Fruit fly (Drosophila melanogaster): ENCODE results near the gene CG10132.
A peak's percentile ranks its signal among the peaks of the same experiment; 100 is the strongest.

Gene CG10132

DNA sequence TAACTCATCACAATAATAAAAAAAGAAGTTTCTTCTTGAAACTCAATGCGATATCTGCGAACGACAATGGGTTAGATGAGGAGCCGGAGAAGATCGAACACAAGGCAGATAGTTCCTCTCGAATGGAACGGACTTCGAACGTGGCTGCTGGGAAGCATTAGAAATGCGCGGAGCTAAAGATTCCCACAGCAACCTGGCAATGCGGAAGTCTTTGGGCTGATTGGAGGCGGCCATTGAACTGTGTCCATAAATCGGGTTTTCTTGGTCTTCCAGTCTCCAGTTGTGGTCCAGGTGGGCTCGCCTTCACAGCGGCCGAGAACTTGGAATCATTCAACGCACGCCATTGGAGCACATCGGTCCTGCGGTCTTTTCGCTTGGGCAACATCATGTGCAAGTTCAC, 21.7 kb downstream of the CG10132 start, which contains the start of gene CG13081:
TSS of gene CG13081 (plus strand) at position 301 of the 400 bp plus-strand sequence.
- TF ChIP-seq sv (GFP tag; optimal IDR thresholded peaks at IDR 0.05): no peak
- TF ChIP-seq Dfd (GFP tag; optimal IDR thresholded peaks at IDR 0.05): no peak

DNA sequence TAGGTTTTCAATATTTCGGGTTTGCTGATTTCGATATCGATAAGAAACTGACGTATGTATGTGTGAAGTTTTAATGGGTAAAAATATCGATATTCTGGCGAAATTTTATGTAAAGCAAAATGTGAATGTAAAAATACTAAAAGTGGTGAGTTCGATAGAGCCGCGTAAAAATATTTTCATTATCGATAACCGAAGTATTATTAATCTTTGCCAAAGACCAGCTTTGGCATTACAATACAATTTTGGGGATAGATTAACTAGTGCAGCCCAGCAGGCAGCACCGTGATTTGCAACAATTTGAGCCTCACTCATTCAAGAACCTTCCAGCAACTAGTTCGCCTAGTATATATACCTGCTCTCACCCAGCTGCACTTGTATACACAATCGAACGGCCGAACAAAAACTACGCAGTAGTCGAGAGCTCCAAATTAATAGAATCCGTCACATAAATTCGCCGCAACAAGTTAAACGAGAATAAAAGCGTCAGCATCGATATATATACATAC, 23.7 kb downstream of the CG10132 start:
- TF ChIP-seq woc (GFP tag; optimal IDR thresholded peaks at IDR 0.05): no peak
- TF ChIP-seq OdsH (GFP tag; optimal IDR thresholded peaks at IDR 0.05): no peak
- no peak for TF ChIP-seq CG32264 (GFP tag; optimal IDR thresholded peaks at IDR 0.05)
- TF ChIP-seq jim (GFP tag; optimal IDR thresholded peaks at IDR 0.05): no peak
- no peak for TF ChIP-seq psq (GFP tag; optimal IDR thresholded peaks at IDR 0.05)
- TF ChIP-seq Sp1 (GFP tag; optimal IDR thresholded peaks at IDR 0.05): peak; percentile 8
- TF ChIP-seq brk (GFP tag; optimal IDR thresholded peaks at IDR 0.05): peak; percentile 61
- TF ChIP-seq Dif (GFP tag; optimal IDR thresholded peaks at IDR 0.05; ENCODE audit: partially characterized antibody): peak; percentile 14
- no peak for TF ChIP-seq usp (GFP tag; optimal IDR thresholded peaks at IDR 0.05)

DNA sequence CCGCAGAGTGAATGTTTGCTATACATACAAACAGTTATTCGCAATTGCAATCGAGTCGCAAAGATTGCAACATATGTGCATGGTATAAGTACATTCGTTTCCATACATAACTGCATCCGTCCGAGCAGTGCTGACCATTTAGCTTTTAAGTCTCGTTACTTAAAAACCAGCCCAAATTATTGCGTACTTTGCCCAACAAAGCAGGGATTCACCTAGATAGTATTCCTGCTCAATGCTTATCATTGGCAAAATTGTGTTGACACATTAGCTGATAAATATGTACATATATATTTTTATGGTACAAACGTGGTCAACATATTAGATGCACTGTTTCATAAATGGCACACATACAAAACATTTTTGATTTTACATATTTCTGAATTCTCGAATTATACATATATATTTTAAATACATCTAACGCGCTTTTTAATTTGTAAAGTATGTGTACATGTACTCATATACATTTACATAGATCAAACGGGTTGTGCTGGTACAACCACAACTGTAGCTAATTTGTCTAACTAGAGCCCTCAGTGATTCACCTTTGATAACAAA, 24.5 kb downstream of the CG10132 start:
- TF ChIP-seq sage (GFP tag; optimal IDR thresholded peaks at IDR 0.05) (no peak), dl (GFP tag; optimal IDR thresholded peaks at IDR 0.05; ENCODE audit: insufficient read depth in 1 of 2, partially characterized antibody in 2 of 2) (no peak), Abd-B (GFP tag; optimal IDR thresholded peaks at IDR 0.05) (no peak), sv (GFP tag; optimal IDR thresholded peaks at IDR 0.05) (no peak), N (GFP tag; optimal IDR thresholded peaks at IDR 0.05) (no peak), Hnf4 (GFP tag; optimal IDR thresholded peaks at IDR 0.05) (peak; percentile 14), Myc (optimal IDR thresholded peaks at IDR 0.05) (peak; percentile 16), Dif (GFP tag; optimal IDR thresholded peaks at IDR 0.05; ENCODE audit: partially characterized antibody) (no peak), h (GFP tag; optimal IDR thresholded peaks at IDR 0.05) (peak; percentile 19), Vsx2 (GFP tag; optimal IDR thresholded peaks at IDR 0.05; ENCODE audit: partially characterized antibody) (no peak), Mio (GFP tag; optimal IDR thresholded peaks at IDR 0.05) (no peak), brk (GFP tag; optimal IDR thresholded peaks at IDR 0.05) (peak; percentile 57), psq (GFP tag; optimal IDR thresholded peaks at IDR 0.05) (no peak), Rel (GFP tag; optimal IDR thresholded peaks at IDR 0.05) (no peak), Rel (tag; optimal IDR thresholded peaks at IDR 0.05) (peak; percentile 96), tai (GFP tag; optimal IDR thresholded peaks at IDR 0.05) (no peak), dsf (GFP tag; optimal IDR thresholded peaks at IDR 0.05; ENCODE audit: borderline replicate concordance) (no peak), OdsH (GFP tag; optimal IDR thresholded peaks at IDR 0.05) (no peak), usp (GFP tag; optimal IDR thresholded peaks at IDR 0.05) (no peak), dmrt93B (GFP tag; optimal IDR thresholded peaks at IDR 0.05) (no peak), Hr83 (GFP tag; optimal IDR thresholded peaks at IDR 0.05; ENCODE audit: poor library complexity, severe bottlenecking) (no peak), fru (GFP tag; optimal IDR thresholded peaks at IDR 0.05) (no peak), Jra (GFP tag; optimal IDR thresholded peaks at IDR 0.05) (no peak)

DNA sequence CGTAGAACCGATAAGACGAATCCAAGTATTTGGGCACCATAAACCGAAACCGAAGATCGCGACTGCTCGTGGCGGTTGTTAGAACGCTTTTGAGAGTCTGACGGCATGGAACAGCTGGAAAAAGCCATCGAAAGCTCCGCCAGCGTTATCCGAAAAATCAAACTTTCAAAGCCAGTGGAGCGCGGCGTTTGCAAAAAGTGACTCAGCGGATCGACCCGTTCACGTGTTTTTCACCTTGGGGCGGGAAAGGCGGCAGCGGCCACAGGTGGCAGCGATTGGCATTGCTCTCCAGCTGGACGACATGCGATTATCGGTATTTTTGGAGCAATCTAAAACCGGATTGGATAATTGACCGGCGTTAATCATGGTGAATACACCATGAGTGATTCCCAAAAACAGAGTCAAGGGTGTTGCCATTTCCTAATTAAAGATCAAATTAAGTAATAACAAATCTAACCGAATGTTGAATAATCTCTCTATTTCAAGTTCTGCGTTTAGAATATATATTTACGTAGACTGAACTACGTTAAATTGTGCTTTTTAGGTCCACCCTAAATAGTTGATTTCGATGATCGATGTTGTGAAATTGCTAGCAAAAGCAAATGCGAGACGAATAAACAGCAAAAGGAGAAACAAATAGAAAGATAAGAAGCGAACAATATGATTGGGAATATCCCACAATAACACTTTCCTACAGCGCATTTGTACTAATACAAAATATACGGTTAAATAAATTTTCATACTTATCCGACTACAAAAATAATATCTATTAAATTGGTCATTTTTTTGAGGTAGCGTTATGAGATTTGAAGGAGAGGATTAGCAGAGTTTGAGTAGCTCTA, 28.5 kb downstream of the CG10132 start, which contains the start of gene CG10337:
TSS of gene CG10337 (minus strand) at position 91 of the 842 bp plus-strand sequence.
- TF ChIP-seq Dif (GFP tag; optimal IDR thresholded peaks at IDR 0.05; ENCODE audit: partially characterized antibody): no peak
- TF ChIP-seq woc (GFP tag; optimal IDR thresholded peaks at IDR 0.05): peak; percentile 14
- peak; percentile 51 for TF ChIP-seq fru (GFP tag; optimal IDR thresholded peaks at IDR 0.05)
- TF ChIP-seq OdsH (GFP tag; optimal IDR thresholded peaks at IDR 0.05): peak; percentile 10
- TF ChIP-seq br (GFP tag; optimal IDR thresholded peaks at IDR 0.05): peak; percentile 47
- peak; percentile 45 for TF ChIP-seq h (GFP tag; optimal IDR thresholded peaks at IDR 0.05)
- no peak for TF ChIP-seq brk (GFP tag; optimal IDR thresholded peaks at IDR 0.05)
- peak; percentile 34 for TF ChIP-seq tai (GFP tag; optimal IDR thresholded peaks at IDR 0.05)
- peak; percentile 6 for TF ChIP-seq CG32264 (GFP tag; optimal IDR thresholded peaks at IDR 0.05)
- peak; percentile 51 for TF ChIP-seq Sp1 (GFP tag; optimal IDR thresholded peaks at IDR 0.05)
- no peak for TF ChIP-seq jim (GFP tag; optimal IDR thresholded peaks at IDR 0.05)
- peak; percentile 4 for TF ChIP-seq CG9705 (GFP tag; optimal IDR thresholded peaks at IDR 0.05)
- TF ChIP-seq psq (GFP tag; optimal IDR thresholded peaks at IDR 0.05): peak; percentile 86
- peak; percentile 23 for TF ChIP-seq HLH106 (tag; optimal IDR thresholded peaks at IDR 0.05)
- TF ChIP-seq Jra (GFP tag; optimal IDR thresholded peaks at IDR 0.05): peak; percentile 60
- no peak for TF ChIP-seq Abd-B (GFP tag; optimal IDR thresholded peaks at IDR 0.05)
- TF ChIP-seq sv (GFP tag; optimal IDR thresholded peaks at IDR 0.05): peak; percentile 43
- no peak for TF ChIP-seq N (GFP tag; optimal IDR thresholded peaks at IDR 0.05)
- TF ChIP-seq foxo (GFP tag; optimal IDR thresholded peaks at IDR 0.05): peak in 1 of 2 experiments; percentile 59
- no peak for TF ChIP-seq Vsx2 (GFP tag; optimal IDR thresholded peaks at IDR 0.05; ENCODE audit: partially characterized antibody)
- TF ChIP-seq dl (GFP tag; optimal IDR thresholded peaks at IDR 0.05; ENCODE audit: insufficient read depth in 1 of 2, partially characterized antibody in 2 of 2): peak in 1 of 2 experiments; percentile 7
- TF ChIP-seq rgr (GFP tag; optimal IDR thresholded peaks at IDR 0.05): peak; percentile 38
- TF ChIP-seq Rel (GFP tag; optimal IDR thresholded peaks at IDR 0.05): no peak
- TF ChIP-seq Rel (tag; optimal IDR thresholded peaks at IDR 0.05): peak; percentile 70
- TF ChIP-seq ey (GFP tag; optimal IDR thresholded peaks at IDR 0.05): peak; percentile 35
